Worm (Caenorhabditis elegans) whole organism, L3 larva: ENCODE data around the gene F27D9.2.

Experiments used
- ama-1 ChIP-seq: fragments of 150-350 bp; optimal IDR thresholded peaks from 2 replicates; lab custom pipeline; 2018
- ceh-16 ChIP-seq: sonication (generic microtip); optimal IDR thresholded peaks from 2 replicates; lab custom pipeline; 2017; ENCODE audit warnings: missing biosample characterization, missing genetic modification characterization
- ceh-82 ChIP-seq: fragments of 150-350 bp; optimal IDR thresholded peaks from 2 replicates; lab custom pipeline; 2014; ENCODE audit warnings: missing biosample characterization, missing genetic modification characterization
- lin-15B ChIP-seq: fragments of 150-350 bp; optimal IDR thresholded peaks from 2 replicates; lab custom pipeline; 2014; ENCODE audit warnings: missing biosample characterization, missing genetic modification characterization
- mdl-1 ChIP-seq: fragments of 150-350 bp; optimal IDR thresholded peaks from 2 replicates; lab custom pipeline; 2014; ENCODE audit warnings: missing biosample characterization, missing genetic modification characterization
- nhr-11 ChIP-seq: fragments of 150-350 bp; optimal IDR thresholded peaks from 2 replicates; lab custom pipeline; 2014; ENCODE audit warnings: missing biosample characterization, missing genetic modification characterization
- nhr-12 ChIP-seq: fragments of 150-350 bp; optimal IDR thresholded peaks from 2 replicates; lab custom pipeline; 2014; ENCODE audit warnings: missing biosample characterization, missing genetic modification characterization
- nhr-76 ChIP-seq: fragments of 150-350 bp; sonication (generic microtip); optimal IDR thresholded peaks from 5 replicates; lab custom pipeline; 2014; ENCODE audit warnings: missing biosample characterization, missing genetic modification characterization
- pha-4 ChIP-seq: fragments of 150-350 bp; optimal IDR thresholded peaks from 2 replicates; lab custom pipeline; 2014; ENCODE audit warnings: missing biosample characterization, missing genetic modification reagents, missing genetic modification characterization
- pqm-1 ChIP-seq: fragments of 150-350 bp; optimal IDR thresholded peaks from 2 replicates; lab custom pipeline; 2017; ENCODE audit warnings: missing biosample characterization, missing genetic modification characterization, inconsistent platforms
- snpc-4 ChIP-seq: fragments of 150-350 bp; optimal IDR thresholded peaks from 2 replicates; lab custom pipeline; 2014; ENCODE audit warnings: missing biosample characterization, missing genetic modification characterization
- unc-39 ChIP-seq: sonication (generic microtip); optimal IDR thresholded peaks from 4 replicates; lab custom pipeline; 2017; ENCODE audit warnings: missing biosample characterization, missing genetic modification characterization
- zag-1 ChIP-seq: fragments of 150-350 bp; optimal IDR thresholded peaks from 2 replicates; lab custom pipeline; 2014; ENCODE audit warnings: missing biosample characterization, missing genetic modification characterization

- no peak for TF ChIP-seq snpc-4 (tag; lab: Kevin White, UChicago)
- no peak for TF ChIP-seq pqm-1 (tag; lab: Kevin White, UChicago)
- TF ChIP-seq nhr-76 = no peak
- no peak for TF ChIP-seq ama-1
- no peak for TF ChIP-seq ceh-16 (tag; lab: Kevin White, UChicago)
- no peak for TF ChIP-seq lin-15B
- no peak for TF ChIP-seq nhr-12 (tag; lab: Kevin White, UChicago)
- no peak for TF ChIP-seq mdl-1 (tag; lab: Kevin White, UChicago)
- TF ChIP-seq unc-39 (tag; lab: Kevin White, UChicago) = no peak
- no peak for TF ChIP-seq pha-4
- no peak for TF ChIP-seq ceh-82
- TF ChIP-seq zag-1 (tag; lab: Kevin White, UChicago) = no peak
- no peak for TF ChIP-seq nhr-11 (tag; lab: Kevin White, UChicago)
Measured at ce11 chrX:7662532-7662931, 10.3 kb upstream of the F27D9.2 start.
